Worm (Caenorhabditis elegans) whole organism, L1 larva: ENCODE results near the gene AH9.3.

Experiments
- C16A3.4 ChIP-seq: fragments of 150-350 bp; optimal IDR thresholded peaks from 2 replicates; lab custom pipeline; 2014; ENCODE audit warnings: missing biosample characterization, missing genetic modification characterization
- aha-1 ChIP-seq: fragments of 150-350 bp; optimal IDR thresholded peaks from 2 replicates; lab custom pipeline; 2014; ENCODE audit warnings: missing biosample characterization, missing genetic modification characterization
- blmp-1 ChIP-seq: fragments of 150-350 bp; optimal IDR thresholded peaks from 2 replicates; lab custom pipeline; 2014; ENCODE audit warnings: missing biosample characterization, missing genetic modification characterization
- ceh-8 ChIP-seq: fragments of 200-800 bp; sonication (Bioruptor generic); optimal IDR thresholded peaks from 2 replicates; lab custom pipeline; 2018; ENCODE audit warnings: mild to moderate bottlenecking, missing genetic modification characterization, moderate library complexity, missing compliant biosample characterization
- ceh-82 ChIP-seq, 3 experiments: fragments of 150-350 bp in 1 of 3; sonication (generic microtip) in 2 of 3; optimal IDR thresholded peaks; 2 replicates each; lab custom pipeline; 2014 to 2017; ENCODE audit warnings: missing biosample characterization in 3 of 3, missing genetic modification characterization in 3 of 3
- dpl-1 ChIP-seq, 3 experiments: fragments of 150-350 bp in 2 of 3; sonication (generic microtip) in 1 of 3; optimal IDR thresholded peaks; 2 replicates each; lab custom pipeline; 2014 to 2017; ENCODE audit warnings: missing biosample characterization in 3 of 3, missing genetic modification characterization in 3 of 3, missing genetic modification reagents in 3 of 3
- efl-1 ChIP-seq, 4 experiments: fragments of 150-350 bp; optimal IDR thresholded peaks in 3 of 4; peaks in 1 of 4; 1 replicate in 1 of 4; 2 replicates in 3 of 4; lab custom pipeline; 2014; ENCODE audit warnings: missing biosample characterization in 2 of 4, missing genetic modification characterization in 2 of 4, missing genetic modification reagents in 2 of 4
- egl-27 ChIP-seq, 2 experiments: fragments of 150-350 bp in 1 of 2; sonication (generic microtip); optimal IDR thresholded peaks; 3 replicates each; lab custom pipeline; 2017 to 2018; ENCODE audit warnings: missing biosample characterization in 2 of 2, missing genetic modification characterization in 2 of 2, missing genetic modification reagents in 2 of 2
- elt-2 ChIP-seq: sonication (generic microtip); optimal IDR thresholded peaks from 2 replicates; lab custom pipeline; 2016; ENCODE audit warnings: missing genetic modification characterization, mild to moderate bottlenecking, inconsistent platforms, missing compliant biosample characterization, missing genetic modification reagents
- elt-3 ChIP-seq, 6 experiments: fragments of 150-350 bp in 1 of 6; sonication (generic microtip); optimal IDR thresholded peaks; 2 replicates each; lab custom pipeline; 2017 to 2018; ENCODE audit warnings: missing biosample characterization in 6 of 6, missing genetic modification characterization in 6 of 6, inconsistent platforms in 1 of 6
- grh-1 ChIP-seq: fragments of 200-800 bp; sonication (Bioruptor generic); IDR thresholded peaks from 2 replicates; pipeline ENCODE4 v1.3.6; 2022; ENCODE audit warnings: missing genetic modification reagents, missing genetic modification characterization, missing compliant biosample characterization
- hlh-17 ChIP-seq: fragments of 200-800 bp; sonication (Bioruptor generic); optimal IDR thresholded peaks from 2 replicates; lab custom pipeline; 2018; ENCODE audit warnings: missing genetic modification characterization, mild to moderate bottlenecking, missing compliant biosample characterization, moderate library complexity, borderline replicate concordance
- irx-1 ChIP-seq: sonication (generic microtip); optimal IDR thresholded peaks from 2 replicates; lab custom pipeline; 2016; ENCODE audit warnings: missing genetic modification characterization, missing compliant biosample characterization
- isw-1 ChIP-seq: fragments of 200-800 bp; sonication (Bioruptor generic); IDR thresholded peaks from 2 replicates; pipeline ENCODE4 v1.3.6; 2022; ENCODE audit warnings: missing genetic modification characterization, missing compliant biosample characterization
- jun-1 ChIP-seq: fragments of 150-350 bp; optimal IDR thresholded peaks from 2 replicates; lab custom pipeline; 2014; ENCODE audit warnings: missing biosample characterization, missing genetic modification reagents, missing genetic modification characterization
- lin-13 ChIP-seq: fragments of 150-350 bp; optimal IDR thresholded peaks from 2 replicates; lab custom pipeline; 2014; ENCODE audit warnings: missing biosample characterization, missing genetic modification reagents, missing genetic modification characterization
- lin-14 ChIP-seq: fragments of 200-800 bp; sonication (Bioruptor generic); optimal IDR thresholded peaks from 2 replicates; lab custom pipeline; 2018; ENCODE audit warnings: mild to moderate bottlenecking, missing genetic modification characterization, moderate library complexity, missing compliant biosample characterization
- lin-35 ChIP-seq, 2 experiments: fragments of 150-350 bp; optimal IDR thresholded peaks; 2 replicates each; lab custom pipeline; 2014; ENCODE audit warnings: missing biosample characterization in 2 of 2, missing genetic modification characterization in 2 of 2, missing genetic modification reagents in 2 of 2
- lsy-2 ChIP-seq, 2 experiments: fragments of 150-350 bp; optimal IDR thresholded peaks; 2 replicates each; lab custom pipeline; 2014; ENCODE audit warnings: missing biosample characterization in 2 of 2, missing genetic modification characterization in 2 of 2
- mdl-1 ChIP-seq, 2 experiments: fragments of 150-350 bp; optimal IDR thresholded peaks; 2 replicates each; lab custom pipeline; 2014 to 2017; ENCODE audit warnings: missing biosample characterization in 2 of 2, missing genetic modification characterization in 2 of 2, inconsistent platforms in 1 of 2
- mep-1 ChIP-seq: fragments of 150-350 bp; optimal IDR thresholded peaks from 2 replicates; lab custom pipeline; 2014; ENCODE audit warnings: missing biosample characterization, missing genetic modification characterization
- nhr-20 ChIP-seq: sonication (generic microtip); optimal IDR thresholded peaks from 2 replicates; lab custom pipeline; 2016; ENCODE audit warnings: mild to moderate bottlenecking, missing genetic modification characterization, missing compliant biosample characterization
- nhr-237 ChIP-seq: fragments of 150-350 bp; optimal IDR thresholded peaks from 2 replicates; lab custom pipeline; 2014; ENCODE audit warnings: missing biosample characterization, missing genetic modification characterization
- nhr-28 ChIP-seq: fragments of 150-350 bp; optimal IDR thresholded peaks from 2 replicates; lab custom pipeline; 2014; ENCODE audit warnings: missing biosample characterization, missing genetic modification characterization
- nhr-47 ChIP-seq: sonication (generic microtip); optimal IDR thresholded peaks from 2 replicates; lab custom pipeline; 2016; ENCODE audit warnings: mild to moderate bottlenecking, missing genetic modification characterization, moderate library complexity, missing compliant biosample characterization
- nhr-71 ChIP-seq: sonication (generic microtip); optimal IDR thresholded peaks from 2 replicates; lab custom pipeline; 2016; ENCODE audit warnings: mild to moderate bottlenecking, missing genetic modification characterization, moderate library complexity, missing compliant biosample characterization
- nhr-85 ChIP-seq: sonication (generic microtip); peaks from one replicate; lab custom pipeline; 2016; ENCODE audit warnings: missing genetic modification characterization, inconsistent platforms, missing compliant biosample characterization
- nhr-90 ChIP-seq: sonication (generic microtip); optimal IDR thresholded peaks from 2 replicates; lab custom pipeline; 2016; ENCODE audit warnings: mild to moderate bottlenecking, missing genetic modification characterization, missing compliant biosample characterization; ENCODE audit not compliant: poor library complexity
- pag-3 ChIP-seq: sonication (generic microtip); optimal IDR thresholded peaks from 2 replicates; lab custom pipeline; 2017; ENCODE audit warnings: missing genetic modification characterization, mild to moderate bottlenecking, missing compliant biosample characterization, antibody characterized with exemption, borderline replicate concordance; ENCODE audit not compliant: insufficient read depth
- rnt-1 ChIP-seq: sonication (generic microtip); optimal IDR thresholded peaks from 2 replicates; lab custom pipeline; 2016; ENCODE audit warnings: mild to moderate bottlenecking, missing genetic modification characterization, moderate library complexity, missing compliant biosample characterization
- skn-1 ChIP-seq: fragments of 150-350 bp; optimal IDR thresholded peaks from 2 replicates; lab custom pipeline; 2014; ENCODE audit warnings: missing biosample characterization, missing genetic modification characterization
- snu-23 ChIP-seq: sonication (generic microtip); optimal IDR thresholded peaks from 2 replicates; lab custom pipeline; 2016; ENCODE audit warnings: missing genetic modification characterization, missing compliant biosample characterization
- tbx-2 ChIP-seq: sonication (generic microtip); optimal IDR thresholded peaks from 2 replicates; lab custom pipeline; 2016; ENCODE audit warnings: missing genetic modification characterization, missing compliant biosample characterization
- tlp-1 ChIP-seq: fragments of 150-350 bp; optimal IDR thresholded peaks from 2 replicates; lab custom pipeline; 2014; ENCODE audit warnings: missing biosample characterization, missing genetic modification characterization
- unc-130 ChIP-seq: fragments of 150-350 bp; optimal IDR thresholded peaks from 2 replicates; lab custom pipeline; 2017; ENCODE audit warnings: missing biosample characterization, missing genetic modification characterization, inconsistent platforms
- unc-62 ChIP-seq: fragments of 150-350 bp; optimal IDR thresholded peaks from 2 replicates; lab custom pipeline; 2014; ENCODE audit warnings: missing biosample characterization, missing genetic modification reagents, missing genetic modification characterization
- unc-86 ChIP-seq: sonication (generic microtip); optimal IDR thresholded peaks from 2 replicates; lab custom pipeline; 2016; ENCODE audit warnings: missing genetic modification characterization, missing compliant biosample characterization
- unc-98 ChIP-seq: fragments of 200-800 bp; sonication (Bioruptor generic); IDR thresholded peaks from 2 replicates; pipeline ENCODE4 v1.3.6; 2022; ENCODE audit warnings: missing genetic modification characterization, missing compliant biosample characterization
- vab-15 ChIP-seq: sonication (generic microtip); optimal IDR thresholded peaks from 2 replicates; lab custom pipeline; 2017; ENCODE audit warnings: missing genotype, mild to moderate bottlenecking, missing genetic modification characterization, missing compliant biosample characterization
- zag-1 ChIP-seq: fragments of 150-350 bp; optimal IDR thresholded peaks from 2 replicates; lab custom pipeline; 2014; ENCODE audit warnings: missing biosample characterization, missing genetic modification characterization
- zip-4 ChIP-seq: fragments of 200-800 bp; sonication (Bioruptor generic); optimal IDR thresholded peaks from 2 replicates; lab custom pipeline; 2018; ENCODE audit warnings: mild to moderate bottlenecking, missing genetic modification characterization, moderate library complexity, missing compliant biosample characterization

AH9.3 gene

DNA sequence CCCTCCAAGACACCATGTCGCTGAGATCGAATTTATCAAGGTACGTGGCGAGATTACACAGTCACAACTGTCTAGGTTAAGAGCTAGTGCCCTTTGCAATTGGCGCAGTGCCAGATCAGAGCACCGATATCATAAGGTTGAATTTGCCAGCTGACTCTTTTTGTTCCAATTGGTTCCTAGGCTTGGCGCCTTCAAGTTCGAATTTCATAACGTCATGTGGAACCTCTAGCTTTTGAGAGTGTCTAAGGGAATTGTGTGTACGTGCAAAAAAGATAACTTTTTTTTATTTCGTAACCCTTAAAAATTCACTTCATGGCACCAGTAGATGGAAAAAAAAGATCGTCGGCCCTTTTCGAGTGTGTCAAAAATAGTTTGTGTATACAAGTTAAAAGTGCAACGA lies 44.7 kb downstream of the AH9.3 start:
- no peak for TF ChIP-seq tlp-1 (tag; lab: Kevin White, UChicago)
- peak; percentile 52 for TF ChIP-seq pag-3 (tag; lab: Kevin White, UChicago)
- no peak for TF ChIP-seq nhr-28 (tag; lab: Kevin White, UChicago)
- peak; percentile 31 for TF ChIP-seq rnt-1 (tag; lab: Kevin White, UChicago)
- TF ChIP-seq tbx-2 = no peak
- TF ChIP-seq isw-1 = no peak
- TF ChIP-seq aha-1 (tag; lab: Kevin White, UChicago) = no peak
- TF ChIP-seq nhr-237 (tag; lab: Kevin White, UChicago) = no peak
- TF ChIP-seq efl-1 (optimal IDR thresholded peaks at IDR 0.05; lab: Kevin White, UChicago) = no peak
- TF ChIP-seq efl-1 (GFP tag; optimal IDR thresholded peaks at IDR 0.05 in 1 of 2; lab: Kevin White, UChicago) = peak in 1 of 2 experiments; percentile 7

DNA sequence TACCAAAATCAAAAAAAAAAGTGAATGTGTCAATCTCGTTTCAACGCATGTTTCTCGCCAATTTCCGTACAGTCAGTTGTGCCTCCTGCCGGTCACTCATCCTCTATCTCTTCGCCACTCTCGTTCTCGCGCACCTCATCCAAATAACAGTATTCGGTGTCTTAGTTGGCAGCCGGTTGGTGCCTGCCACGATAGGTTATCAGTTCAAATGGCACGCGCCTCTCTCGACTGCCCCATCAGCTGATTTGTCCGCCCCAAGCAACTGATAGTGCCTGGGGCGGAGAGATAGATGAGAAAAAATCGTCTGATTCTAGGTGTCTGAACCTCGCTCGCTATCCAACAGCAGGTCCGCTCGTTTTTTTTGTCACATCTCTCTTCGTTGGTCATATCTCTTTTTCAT lies 45.8 kb downstream of the AH9.3 start:
- no peak for TF ChIP-seq jun-1 (tag; lab: Kevin White, UChicago)
- peak in 1 of 3 experiments; percentile 11 for TF ChIP-seq dpl-1 (GFP tag; optimal IDR thresholded peaks at IDR 0.05; lab: Kevin White, UChicago)
- TF ChIP-seq nhr-90 (tag; lab: Kevin White, UChicago) = peak; percentile 67
- TF ChIP-seq hlh-17 = no peak
- TF ChIP-seq mep-1 (tag; lab: Kevin White, UChicago) = peak; percentile 1
- peak; percentile 76 for TF ChIP-seq nhr-71
- peak; percentile 89 for TF ChIP-seq lin-14 (GFP tag; lab: Kevin White, UChicago)
- peak; percentile 68 for TF ChIP-seq skn-1 (tag; lab: Kevin White, UChicago)
- no peak for TF ChIP-seq nhr-237 (tag; lab: Kevin White, UChicago)
- TF ChIP-seq lsy-2 (tag; optimal IDR thresholded peaks at IDR 0.05; lab: Kevin White, UChicago) = peak in 1 of 2 experiments; percentile 60
- no peak for TF ChIP-seq zag-1 (tag; lab: Kevin White, UChicago)
- peak; percentile 55 for TF ChIP-seq unc-130
- TF ChIP-seq tbx-2 = peak; percentile 53
- no peak for TF ChIP-seq ceh-82 (tag; optimal IDR thresholded peaks at IDR 0.05; lab: Kevin White, UChicago)
- no peak for TF ChIP-seq ceh-8 (GFP tag; lab: Kevin White, UChicago)
- TF ChIP-seq elt-2 (tag; lab: Kevin White, UChicago) = peak; percentile 54
- peak; percentile 48 for TF ChIP-seq rnt-1 (tag; lab: Kevin White, UChicago)
- peak; percentile 71 for TF ChIP-seq nhr-20 (tag; lab: Kevin White, UChicago)
- TF ChIP-seq nhr-85 (tag; lab: Kevin White, UChicago) = peak; percentile 93
- TF ChIP-seq snu-23 = peak; percentile 68
- TF ChIP-seq nhr-47 = peak; percentile 48
- TF ChIP-seq unc-62 (GFP tag; lab: Kevin White, UChicago) = no peak
- TF ChIP-seq lin-13 = peak; percentile 17
- peak in 1 of 2 experiments; percentile 72 for TF ChIP-seq lin-35 (GFP tag; optimal IDR thresholded peaks at IDR 0.05; lab: Kevin White, UChicago)
- no peak for TF ChIP-seq irx-1 (tag; lab: Kevin White, UChicago)
- TF ChIP-seq grh-1 (GFP tag; lab: Robert Waterston, UW) = 0 out of 2 replicates have a peak, but pooled peaks have one; percentile 43
- peak; percentile 48 for TF ChIP-seq blmp-1 (tag; lab: Kevin White, UChicago)
- peak in 1 of 2 experiments; percentile 58 for TF ChIP-seq egl-27 (tag; optimal IDR thresholded peaks at IDR 0.05; lab: Kevin White, UChicago)
- TF ChIP-seq unc-86 (tag; lab: Kevin White, UChicago) = no peak
- TF ChIP-seq C16A3.4 (tag; lab: Kevin White, UChicago) = peak; percentile 19
- TF ChIP-seq pag-3 (tag; lab: Kevin White, UChicago) = peak; percentile 100
- no peak for TF ChIP-seq aha-1 (tag; lab: Kevin White, UChicago)
- TF ChIP-seq vab-15 (tag; lab: Kevin White, UChicago) = no peak
- TF ChIP-seq mdl-1 (tag; optimal IDR thresholded peaks at IDR 0.05; lab: Kevin White, UChicago) = peak in 1 of 2 experiments; percentile 83
- no peak for TF ChIP-seq zip-4
- TF ChIP-seq unc-98 (GFP tag; lab: Robert Waterston, UW) = no peak
- TF ChIP-seq elt-3 (tag; optimal IDR thresholded peaks at IDR 0.05; lab: Kevin White, UChicago) = peak; percentile 69 to 78 (median 74)
- TF ChIP-seq tlp-1 (tag; lab: Kevin White, UChicago) = no peak
- no peak for TF ChIP-seq efl-1 (optimal IDR thresholded peaks at IDR 0.05; lab: Kevin White, UChicago)
- no peak for TF ChIP-seq efl-1 (GFP tag; optimal IDR thresholded peaks at IDR 0.05 in 1 of 2; lab: Kevin White, UChicago)
